Worm (Caenorhabditis elegans) whole organism, L1 larva: Measurements from ENCODE around the gene F57G9.3.
A peak's percentile ranks its signal among the peaks of the same experiment; 100 is the strongest.

Source experiments
- C04F5.9 ChIP-seq: sonication (generic microtip); optimal IDR thresholded peaks from 2 replicates; lab custom pipeline; 2016; ENCODE audit warnings: missing genetic modification characterization, missing compliant biosample characterization
- C16A3.4 ChIP-seq: fragments of 150-350 bp; optimal IDR thresholded peaks from 2 replicates; lab custom pipeline; 2014; ENCODE audit warnings: missing biosample characterization, missing genetic modification characterization
- F16B12.6 ChIP-seq: fragments of 150-350 bp; optimal IDR thresholded peaks from 2 replicates; lab custom pipeline; 2014; ENCODE audit warnings: missing biosample characterization, missing genetic modification characterization
- dsc-1 ChIP-seq: sonication (generic microtip); optimal IDR thresholded peaks from 2 replicates; lab custom pipeline; 2016; ENCODE audit warnings: mild to moderate bottlenecking, missing genetic modification characterization, missing compliant biosample characterization
- elt-2 ChIP-seq: sonication (generic microtip); optimal IDR thresholded peaks from 2 replicates; lab custom pipeline; 2016; ENCODE audit warnings: missing genetic modification characterization, mild to moderate bottlenecking, inconsistent platforms, missing compliant biosample characterization, missing genetic modification reagents
- fkh-10 ChIP-seq: sonication (generic microtip); optimal IDR thresholded peaks from 2 replicates; lab custom pipeline; 2017; ENCODE audit warnings: missing biosample characterization, missing genetic modification reagents, missing genetic modification characterization
- fkh-8 ChIP-seq: sonication (generic microtip); optimal IDR thresholded peaks from 2 replicates; lab custom pipeline; 2016; ENCODE audit warnings: mild to moderate bottlenecking, missing genetic modification characterization, missing compliant biosample characterization
- fos-1 ChIP-seq: fragments of 150-350 bp; optimal IDR thresholded peaks from 2 replicates; lab custom pipeline; 2014; ENCODE audit warnings: missing biosample characterization, missing genetic modification characterization
- grh-1 ChIP-seq: fragments of 200-800 bp; sonication (Bioruptor generic); IDR thresholded peaks from 2 replicates; pipeline ENCODE4 v1.3.6; 2022; ENCODE audit warnings: missing genetic modification reagents, missing genetic modification characterization, missing compliant biosample characterization
- hlh-4 ChIP-seq: sonication (generic microtip); optimal IDR thresholded peaks from 2 replicates; lab custom pipeline; 2016; ENCODE audit warnings: mild to moderate bottlenecking, missing genetic modification characterization, missing compliant biosample characterization
- jun-1 ChIP-seq: fragments of 150-350 bp; optimal IDR thresholded peaks from 2 replicates; lab custom pipeline; 2014; ENCODE audit warnings: missing biosample characterization, missing genetic modification reagents, missing genetic modification characterization
- lin-13 ChIP-seq: fragments of 150-350 bp; optimal IDR thresholded peaks from 2 replicates; lab custom pipeline; 2014; ENCODE audit warnings: missing biosample characterization, missing genetic modification reagents, missing genetic modification characterization
- nhr-11 ChIP-seq: fragments of 150-350 bp; optimal IDR thresholded peaks from 2 replicates; lab custom pipeline; 2014; ENCODE audit warnings: missing biosample characterization, missing genetic modification characterization
- nhr-12 ChIP-seq: sonication (generic microtip); optimal IDR thresholded peaks from 2 replicates; lab custom pipeline; 2017; ENCODE audit warnings: missing biosample characterization, missing genetic modification characterization
- nhr-20 ChIP-seq: sonication (generic microtip); optimal IDR thresholded peaks from 2 replicates; lab custom pipeline; 2016; ENCODE audit warnings: mild to moderate bottlenecking, missing genetic modification characterization, missing compliant biosample characterization
- nhr-237 ChIP-seq: fragments of 150-350 bp; optimal IDR thresholded peaks from 2 replicates; lab custom pipeline; 2014; ENCODE audit warnings: missing biosample characterization, missing genetic modification characterization
- nhr-47 ChIP-seq: sonication (generic microtip); optimal IDR thresholded peaks from 2 replicates; lab custom pipeline; 2016; ENCODE audit warnings: mild to moderate bottlenecking, missing genetic modification characterization, moderate library complexity, missing compliant biosample characterization
- nhr-71 ChIP-seq: sonication (generic microtip); optimal IDR thresholded peaks from 2 replicates; lab custom pipeline; 2016; ENCODE audit warnings: mild to moderate bottlenecking, missing genetic modification characterization, moderate library complexity, missing compliant biosample characterization
- nhr-76 ChIP-seq: sonication (generic microtip); optimal IDR thresholded peaks from 2 replicates; lab custom pipeline; 2017; ENCODE audit warnings: missing biosample characterization, missing genetic modification characterization
- nhr-85 ChIP-seq: sonication (generic microtip); peaks from one replicate; lab custom pipeline; 2016; ENCODE audit warnings: missing genetic modification characterization, inconsistent platforms, missing compliant biosample characterization
- nhr-90 ChIP-seq: sonication (generic microtip); optimal IDR thresholded peaks from 2 replicates; lab custom pipeline; 2016; ENCODE audit warnings: mild to moderate bottlenecking, missing genetic modification characterization, missing compliant biosample characterization; ENCODE audit not compliant: poor library complexity
- pax-3 ChIP-seq: fragments of 200-800 bp; sonication (Bioruptor generic); optimal IDR thresholded peaks from 2 replicates; lab custom pipeline; 2018; ENCODE audit warnings: mild to moderate bottlenecking, missing genetic modification characterization, moderate library complexity, missing compliant biosample characterization
- pqm-1 ChIP-seq: sonication (generic microtip); optimal IDR thresholded peaks from 3 replicates; lab custom pipeline; 2017; ENCODE audit warnings: missing biosample characterization, missing genetic modification characterization
- rnt-1 ChIP-seq: sonication (generic microtip); optimal IDR thresholded peaks from 2 replicates; lab custom pipeline; 2016; ENCODE audit warnings: mild to moderate bottlenecking, missing genetic modification characterization, moderate library complexity, missing compliant biosample characterization
- skn-1 ChIP-seq: fragments of 150-350 bp; optimal IDR thresholded peaks from 2 replicates; lab custom pipeline; 2014; ENCODE audit warnings: missing biosample characterization, missing genetic modification characterization
- snpc-4 ChIP-seq: fragments of 150-350 bp; optimal IDR thresholded peaks from 2 replicates; lab custom pipeline; 2014; ENCODE audit warnings: missing biosample characterization, missing genetic modification characterization
- snu-23 ChIP-seq: sonication (generic microtip); optimal IDR thresholded peaks from 2 replicates; lab custom pipeline; 2016; ENCODE audit warnings: missing genetic modification characterization, missing compliant biosample characterization
- sox-4 ChIP-seq: sonication (generic microtip); optimal IDR thresholded peaks from 2 replicates; lab custom pipeline; 2016; ENCODE audit warnings: missing genetic modification characterization, missing compliant biosample characterization
- sup-37 ChIP-seq: fragments of 200-800 bp; sonication (Bioruptor generic); optimal IDR thresholded peaks from 2 replicates; lab custom pipeline; 2018; ENCODE audit warnings: mild to moderate bottlenecking, missing genetic modification characterization, missing compliant biosample characterization
- swsn-7 ChIP-seq: sonication (generic microtip); optimal IDR thresholded peaks from 2 replicates; lab custom pipeline; 2016; ENCODE audit warnings: missing genetic modification characterization, missing compliant biosample characterization
- unc-130 ChIP-seq: fragments of 150-350 bp; optimal IDR thresholded peaks from 2 replicates; lab custom pipeline; 2017; ENCODE audit warnings: missing biosample characterization, missing genetic modification characterization, inconsistent platforms
- unc-30 ChIP-seq: sonication (generic microtip); optimal IDR thresholded peaks from 2 replicates; lab custom pipeline; 2017; ENCODE audit warnings: missing biosample characterization, missing genetic modification characterization
- unc-98 ChIP-seq: fragments of 200-800 bp; sonication (Bioruptor generic); IDR thresholded peaks from 2 replicates; pipeline ENCODE4 v1.3.6; 2022; ENCODE audit warnings: missing genetic modification characterization, missing compliant biosample characterization
- zip-4 ChIP-seq: fragments of 200-800 bp; sonication (Bioruptor generic); optimal IDR thresholded peaks from 2 replicates; lab custom pipeline; 2018; ENCODE audit warnings: mild to moderate bottlenecking, missing genetic modification characterization, moderate library complexity, missing compliant biosample characterization

The F57G9.3 gene

ce11 chrII:12397656-12398055 is 12.4 kb downstream of the F57G9.3 start, which contains the start of gene F57G9.7:
F57G9.7 (minus strand) TSS chrII:12397756.
- TF ChIP-seq nhr-12 = no peak
- peak; percentile 16 for TF ChIP-seq pax-3
- no peak for TF ChIP-seq F16B12.6
- TF ChIP-seq nhr-85 (tag; lab: Kevin White, UChicago) = no peak

- TF ChIP-seq rnt-1 (tag; lab: Kevin White, UChicago) = no peak
- no peak for TF ChIP-seq fkh-10 (GFP tag; lab: Kevin White, UChicago)
- no peak for TF ChIP-seq fos-1 (tag; lab: Kevin White, UChicago)
- TF ChIP-seq C04F5.9 = no peak
- no peak for TF ChIP-seq pax-3
- TF ChIP-seq nhr-20 = no peak
- TF ChIP-seq skn-1 (tag; lab: Kevin White, UChicago) = no peak
- TF ChIP-seq zip-4 (GFP tag; lab: Kevin White, UChicago) = no peak
- no peak for TF ChIP-seq unc-130
- TF ChIP-seq grh-1 (GFP tag; lab: Robert Waterston, UW) = no peak
Observed at ce11 chrII:12394138-12394537, 15.9 kb downstream of the F57G9.3 start.

DNA sequence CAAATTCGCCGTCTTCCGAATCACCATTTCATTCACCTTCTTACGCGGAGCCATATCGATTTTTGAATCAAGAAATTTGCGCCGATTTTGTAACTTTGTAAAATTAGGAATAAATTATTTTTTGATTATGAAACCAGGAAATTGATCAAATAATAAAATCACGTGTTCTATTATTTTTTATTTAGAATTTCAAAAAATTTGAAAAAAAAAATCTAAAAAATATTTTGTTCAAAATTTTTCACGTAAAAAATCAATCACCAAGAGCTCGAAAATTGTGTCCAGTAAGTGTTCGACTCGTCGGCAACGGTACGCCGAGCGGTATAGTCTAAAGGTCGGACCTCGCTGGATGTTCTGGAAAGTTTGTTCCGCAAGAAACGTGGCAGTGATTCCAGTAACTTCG is 16.3 kb downstream of the F57G9.3 start, which contains the start of gene Y57A10B.7:
TSS of gene Y57A10B.7 (minus strand) at position 101 of the 400 bp plus-strand sequence.
- TF ChIP-seq dsc-1 (tag; lab: Kevin White, UChicago) = no peak
- TF ChIP-seq unc-30 = no peak

DNA sequence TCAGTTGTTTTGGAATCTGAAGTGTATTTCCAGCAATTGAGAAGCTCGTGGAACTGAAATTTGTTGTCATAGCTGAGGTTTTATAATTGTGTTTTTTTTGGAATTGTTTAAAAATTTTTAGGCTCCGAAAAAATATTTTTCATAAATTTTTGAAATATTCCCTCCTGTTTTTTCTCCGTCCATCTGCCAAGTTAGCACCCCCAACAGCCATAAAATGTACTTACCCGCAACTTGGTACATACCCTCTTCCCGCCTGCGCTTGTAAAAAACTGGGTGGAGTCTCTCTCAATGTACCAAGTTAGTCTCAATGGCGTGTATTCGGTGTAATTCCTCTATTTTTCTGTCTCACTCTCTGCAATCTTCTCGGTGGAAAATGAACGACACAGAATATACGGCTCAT is 20.2 kb downstream of the F57G9.3 start, which contains the start of gene Y57A10B.6:
TSS of gene Y57A10B.6 (plus strand) at position 301 of the 400 bp plus-strand sequence.
- TF ChIP-seq fkh-10 (GFP tag; lab: Kevin White, UChicago) = no peak
- no peak for TF ChIP-seq rnt-1 (tag; lab: Kevin White, UChicago)
- no peak for TF ChIP-seq nhr-11 (tag; lab: Kevin White, UChicago)
- no peak for TF ChIP-seq swsn-7 (tag; lab: Kevin White, UChicago)
- no peak for TF ChIP-seq pax-3
- no peak for TF ChIP-seq lin-13 (GFP tag; lab: Kevin White, UChicago)
- no peak for TF ChIP-seq nhr-47 (tag; lab: Kevin White, UChicago)
- no peak for TF ChIP-seq snpc-4
- no peak for TF ChIP-seq snu-23 (GFP tag; lab: Kevin White, UChicago)
- TF ChIP-seq nhr-20 = no peak
- TF ChIP-seq sup-37 = no peak
- TF ChIP-seq C16A3.4 (tag; lab: Kevin White, UChicago) = no peak
- TF ChIP-seq nhr-90 = no peak
- no peak for TF ChIP-seq skn-1 (tag; lab: Kevin White, UChicago)
- TF ChIP-seq nhr-76 (tag; lab: Kevin White, UChicago) = no peak
- no peak for TF ChIP-seq fos-1 (tag; lab: Kevin White, UChicago)
- no peak for TF ChIP-seq unc-98 (GFP tag; lab: Robert Waterston, UW)
- no peak for TF ChIP-seq pqm-1 (tag; lab: Kevin White, UChicago)
- no peak for TF ChIP-seq nhr-12

- no peak for TF ChIP-seq pqm-1 (tag; lab: Kevin White, UChicago)
- TF ChIP-seq jun-1 (tag; lab: Kevin White, UChicago) = no peak
- no peak for TF ChIP-seq skn-1 (tag; lab: Kevin White, UChicago)
Observed at ce11 chrII:12387980-12388379, 22.0 kb downstream of the F57G9.3 start, which contains the start of gene sre-41. sre-41 (plus strand) TSS chrII:12388280.

DNA sequence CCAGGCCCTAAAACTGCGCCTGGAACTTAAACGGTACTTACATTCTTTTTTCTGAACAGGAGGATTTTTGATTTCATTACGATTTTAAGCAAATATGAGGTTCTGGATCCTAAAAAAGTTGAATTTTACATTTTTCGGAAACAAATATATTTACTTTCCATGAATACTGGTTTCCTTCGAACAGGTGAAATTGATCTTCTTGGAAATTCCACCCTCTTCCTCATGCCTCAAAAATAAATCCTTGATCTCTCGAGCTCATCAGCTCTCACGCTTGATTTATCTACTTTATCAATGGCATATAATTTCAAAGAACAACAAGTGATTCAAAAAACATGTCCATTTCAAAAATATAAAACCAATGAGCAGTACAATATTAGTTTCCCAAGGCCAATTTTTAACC is 22.5 kb downstream of the F57G9.3 start:
- TF ChIP-seq sox-4 (peak; percentile 5), elt-2 (tag; lab: Kevin White, UChicago) (no peak), unc-130 (no peak), nhr-237 (tag; lab: Kevin White, UChicago) (no peak), fkh-8 (tag; lab: Kevin White, UChicago) (peak; percentile 36), nhr-47 (tag; lab: Kevin White, UChicago) (peak; percentile 25), unc-98 (GFP tag; lab: Robert Waterston, UW) (no peak), fkh-10 (GFP tag; lab: Kevin White, UChicago) (no peak), nhr-85 (tag; lab: Kevin White, UChicago) (peak; percentile 10), hlh-4 (tag; lab: Kevin White, UChicago) (peak; percentile 100), nhr-11 (tag; lab: Kevin White, UChicago) (no peak), fos-1 (tag; lab: Kevin White, UChicago) (no peak), nhr-71 (peak; percentile 41), snu-23 (GFP tag; lab: Kevin White, UChicago) (no peak)
